Worm (Caenorhabditis elegans): ENCODE measurements around the gene rps-24.

DNA sequence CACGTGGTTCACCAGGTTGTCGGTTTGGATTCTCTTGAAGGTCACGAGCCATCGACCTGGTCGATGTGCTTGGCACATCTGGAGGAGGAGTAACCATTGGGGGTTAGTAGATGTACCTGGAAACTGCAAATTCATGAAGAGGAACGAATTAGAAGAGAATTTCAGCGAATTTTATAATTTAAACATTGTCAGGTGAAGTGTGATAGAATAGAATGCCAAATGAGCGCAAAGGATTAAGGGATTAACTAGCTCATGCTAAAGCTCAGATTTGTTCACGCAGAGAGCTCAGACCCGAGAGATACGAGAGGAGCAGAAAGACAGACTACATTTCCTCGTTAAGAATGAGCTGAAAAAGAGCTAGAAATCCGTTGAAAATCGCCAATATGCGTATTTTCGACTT is 39.4 kb downstream of the rps-24 start, which contains the start of gene daf-18:
- TF ChIP-seq nhr-77 (tag; optimal IDR thresholded peaks at IDR 0.05): no peak
- TF ChIP-seq ZK546.5 (tag; optimal IDR thresholded peaks at IDR 0.05): no peak
- no peak for TF ChIP-seq elt-1 (tag; optimal IDR thresholded peaks at IDR 0.05)
- no peak for TF ChIP-seq nhr-28 (tag; optimal IDR thresholded peaks at IDR 0.05)
- TF ChIP-seq snpc-4 (tag; optimal IDR thresholded peaks at IDR 0.05): no peak
- TF ChIP-seq ama-1 (optimal IDR thresholded peaks at IDR 0.05): no peak
- no peak for TF ChIP-seq tbx-2 (tag; optimal IDR thresholded peaks at IDR 0.05)
- TF ChIP-seq sea-2 (GFP tag; optimal IDR thresholded peaks at IDR 0.05): no peak
- TF ChIP-seq ztf-11 (tag; optimal IDR thresholded peaks at IDR 0.05): no peak
